Fruit fly (Drosophila melanogaster) whole organism, adult: ENCODE data around the gene mEFTs.

Source experiments
- CG11617 ChIP-seq: fragments of 200-800 bp; sonication (Bioruptor generic); optimal IDR thresholded peaks from 2 replicates; lab custom pipeline; 2017; ENCODE audit warnings: mild to moderate bottlenecking, missing biosample characterization, missing genetic modification reagents, missing genetic modification characterization
- CG1620 ChIP-seq: fragments of 200-800 bp; sonication (Bioruptor generic); optimal IDR thresholded peaks from 2 replicates; lab custom pipeline; 2016; ENCODE audit warnings: missing biosample characterization, missing genetic modification characterization
- CG33017 ChIP-seq: fragments of 200-800 bp; sonication (Bioruptor generic); optimal IDR thresholded peaks from 2 replicates; lab custom pipeline; 2018; ENCODE audit warnings: missing biosample characterization, mild to moderate bottlenecking, missing genetic modification characterization, moderate library complexity
- CG7045 ChIP-seq: fragments of 200-800 bp; sonication (Bioruptor generic); optimal IDR thresholded peaks from 2 replicates; lab custom pipeline; 2017; ENCODE audit warnings: missing biosample characterization, mild to moderate bottlenecking, missing genetic modification characterization
- Clk ChIP-seq: fragments of 200-800 bp; sonication (Bioruptor generic); optimal IDR thresholded peaks from 2 replicates; lab custom pipeline; 2017; ENCODE audit warnings: missing biosample characterization, missing genetic modification characterization
- Crg-1 ChIP-seq: fragments of 200-800 bp; sonication (Bioruptor generic); optimal IDR thresholded peaks from 2 replicates; lab custom pipeline; 2016; ENCODE audit warnings: missing biosample characterization, missing genetic modification characterization
- bab1 ChIP-seq: fragments of 200-800 bp; sonication (Bioruptor generic); optimal IDR thresholded peaks from 3 replicates; lab custom pipeline; 2019; ENCODE audit warnings: missing biosample characterization, mild to moderate bottlenecking, missing genetic modification characterization, moderate library complexity
- cic ChIP-seq: fragments of 200-800 bp; sonication (Bioruptor generic); optimal IDR thresholded peaks from 2 replicates; lab custom pipeline; 2017; ENCODE audit warnings: missing biosample characterization, mild to moderate bottlenecking, missing genetic modification characterization, moderate library complexity
- cnc ChIP-seq, 2 experiments: fragments of >200 bp; optimal IDR thresholded peaks; 2 replicates each; lab custom pipeline; 2017
- kay ChIP-seq: fragments of 200-800 bp; sonication (Bioruptor generic); peaks from one replicate; lab custom pipeline; 2016; ENCODE audit warnings: missing biosample characterization, missing genetic modification characterization, borderline replicate concordance
- ovo ChIP-seq: fragments of 200-800 bp; sonication (Bioruptor generic); optimal IDR thresholded peaks from 2 replicates; lab custom pipeline; 2016; ENCODE audit warnings: missing biosample characterization, missing genetic modification characterization
- tj ChIP-seq: fragments of 200-800 bp; sonication (Bioruptor generic); optimal IDR thresholded peaks from 3 replicates; lab custom pipeline; 2017; ENCODE audit warnings: missing biosample characterization, mild to moderate bottlenecking, missing genetic modification characterization, moderate library complexity
- toe ChIP-seq: fragments of 200-800 bp; sonication (Bioruptor generic); optimal IDR thresholded peaks from 2 replicates; lab custom pipeline; 2016; ENCODE audit warnings: missing biosample characterization, missing genetic modification characterization

DNA sequence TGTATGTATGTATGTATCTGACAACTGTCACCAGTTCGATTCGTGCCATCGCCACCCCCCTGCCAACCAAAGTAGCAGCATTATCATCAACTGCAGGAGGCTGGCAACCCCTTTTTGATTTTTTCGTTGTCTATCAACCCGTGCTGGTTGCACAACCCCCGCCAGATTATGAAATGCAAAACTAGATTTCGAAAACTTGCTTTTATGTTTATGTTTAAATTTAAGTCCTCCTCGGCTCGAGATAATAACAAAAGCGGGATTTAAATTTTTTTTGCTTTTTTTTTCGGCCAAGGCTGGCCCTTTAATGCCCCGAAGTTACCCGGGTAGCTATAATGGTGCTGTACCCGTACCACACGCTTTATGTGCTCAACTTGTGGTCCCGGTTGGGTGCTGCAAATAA is 40.2 kb upstream of the mEFTs start:
- no peak for TF ChIP-seq CG7045
- no peak for TF ChIP-seq CG33017
- TF ChIP-seq kay (GFP tag; lab: Kevin White, UChicago) = no peak
- no peak for TF ChIP-seq tj (GFP tag; lab: Kevin White, UChicago)
- no peak for TF ChIP-seq cic (GFP tag; lab: Kevin White, UChicago)
- no peak for TF ChIP-seq CG11617 (GFP tag; lab: Kevin White, UChicago)
- TF ChIP-seq toe (GFP tag; lab: Kevin White, UChicago) = no peak
- TF ChIP-seq ovo (GFP tag; lab: Kevin White, UChicago) = no peak
- TF ChIP-seq cnc (optimal IDR thresholded peaks at IDR 0.05; lab: Kevin White, UChicago) = no peak
- no peak for TF ChIP-seq Clk (GFP tag; lab: Kevin White, UChicago)
- TF ChIP-seq Crg-1 (GFP tag; lab: Kevin White, UChicago) = no peak
- TF ChIP-seq CG1620 (GFP tag; lab: Kevin White, UChicago) = no peak
- no peak for TF ChIP-seq bab1 (GFP tag; lab: Kevin White, UChicago)
